Worm (Caenorhabditis elegans) whole organism, L2 larva: Measurements from ENCODE around the gene ZC190.2.

Source experiments
- R02D3.7 ChIP-seq: fragments of 150-350 bp; optimal IDR thresholded peaks from 2 replicates; lab custom pipeline; 2014; ENCODE audit warnings: missing biosample characterization, missing genetic modification characterization
- ama-1 ChIP-seq: fragments of 150-350 bp; optimal IDR thresholded peaks from 2 replicates; lab custom pipeline; 2018; ENCODE audit warnings: inconsistent platforms
- ceh-82 ChIP-seq: fragments of 150-350 bp; optimal IDR thresholded peaks from 2 replicates; lab custom pipeline; 2014; ENCODE audit warnings: missing biosample characterization, missing genetic modification characterization
- egl-27 ChIP-seq: sonication (generic microtip); optimal IDR thresholded peaks from 3 replicates; lab custom pipeline; 2017; ENCODE audit warnings: missing biosample characterization, missing genetic modification reagents, missing genetic modification characterization
- mdl-1 ChIP-seq, 2 experiments: fragments of 150-350 bp in 1 of 2; sonication (generic microtip) in 1 of 2; optimal IDR thresholded peaks; 2 replicates each; lab custom pipeline; 2017; ENCODE audit warnings: missing biosample characterization in 2 of 2, missing genetic modification characterization in 2 of 2
- nhr-11 ChIP-seq: fragments of 150-350 bp; optimal IDR thresholded peaks from 2 replicates; lab custom pipeline; 2014; ENCODE audit warnings: missing biosample characterization, missing genetic modification characterization
- nhr-12 ChIP-seq: fragments of 150-350 bp; optimal IDR thresholded peaks from 2 replicates; lab custom pipeline; 2014; ENCODE audit warnings: missing biosample characterization, missing genetic modification characterization
- nhr-21 ChIP-seq: fragments of 150-350 bp; optimal IDR thresholded peaks from 2 replicates; lab custom pipeline; 2014; ENCODE audit warnings: missing biosample characterization, missing genetic modification characterization
- nhr-23 ChIP-seq: fragments of 150-350 bp; optimal IDR thresholded peaks from 2 replicates; lab custom pipeline; 2014; ENCODE audit warnings: missing biosample characterization, missing genetic modification reagents, missing genetic modification characterization
- nhr-6 ChIP-seq: fragments of 150-350 bp; optimal IDR thresholded peaks from 2 replicates; lab custom pipeline; 2014; ENCODE audit warnings: missing biosample characterization, missing genetic modification characterization
- peb-1 ChIP-seq: fragments of 150-350 bp; optimal IDR thresholded peaks from 2 replicates; lab custom pipeline; 2014; ENCODE audit warnings: missing biosample characterization, missing genetic modification characterization
- sma-3 ChIP-seq: sonication (generic microtip); optimal IDR thresholded peaks from 2 replicates; lab custom pipeline; 2016; ENCODE audit warnings: missing genetic modification reagents, missing genetic modification characterization, missing compliant biosample characterization
- unc-39 ChIP-seq: fragments of 150-350 bp; optimal IDR thresholded peaks from 2 replicates; lab custom pipeline; 2014; ENCODE audit warnings: missing biosample characterization, missing genetic modification characterization
- zag-1 ChIP-seq: fragments of 150-350 bp; optimal IDR thresholded peaks from 2 replicates; lab custom pipeline; 2014; ENCODE audit warnings: missing biosample characterization, missing genetic modification characterization

ce11 chrV:8687707-8688106 is 6.6 kb downstream of the ZC190.2 start, which contains the start of gene ZC190.8:
- TF ChIP-seq unc-39 (tag; lab: Kevin White, UChicago) (no peak), peb-1 (tag; lab: Kevin White, UChicago) (no peak), nhr-6 (no peak), nhr-11 (tag; lab: Kevin White, UChicago) (no peak), nhr-23 (tag; lab: Kevin White, UChicago) (no peak), mdl-1 (tag; optimal IDR thresholded peaks at IDR 0.05; lab: Kevin White, UChicago) (no peak), nhr-12 (tag; lab: Kevin White, UChicago) (no peak), egl-27 (tag; lab: Kevin White, UChicago) (no peak), ceh-82 (tag; lab: Kevin White, UChicago) (no peak), ama-1 (no peak), zag-1 (tag; lab: Kevin White, UChicago) (no peak), nhr-21 (tag; lab: Kevin White, UChicago) (no peak), sma-3 (GFP tag; lab: Kevin White, UChicago) (no peak), R02D3.7 (tag; lab: Kevin White, UChicago) (no peak)
